Worm (Caenorhabditis elegans): Measurements from ENCODE around the gene bcat-1.

The bcat-1 gene

DNA sequence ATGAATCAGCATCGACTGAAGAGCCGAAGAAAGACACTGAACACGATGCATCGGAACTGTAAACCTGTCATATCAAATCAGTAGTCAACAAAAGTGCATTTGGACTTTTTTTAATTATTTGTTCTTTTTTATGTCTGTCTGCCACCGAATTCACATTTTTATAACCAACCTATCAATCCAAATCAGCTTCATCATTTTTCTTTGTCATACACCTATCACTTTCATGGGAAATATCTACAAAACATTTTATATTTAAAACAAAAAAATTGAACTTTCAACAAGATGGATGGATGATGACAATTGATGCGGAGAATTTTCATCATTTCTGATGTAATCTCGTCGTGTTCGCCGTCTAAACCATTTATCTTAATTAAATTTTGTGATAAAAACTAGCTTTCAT, 7.9 kb upstream of the bcat-1 start (continued):
- TF ChIP-seq pha-4 (tag; optimal IDR thresholded peaks at IDR 0.05) (no peak), zfh-2 (GFP tag; conservative IDR thresholded peaks at IDR 0.05) (no peak)

- TF ChIP-seq nhr-80 (tag; optimal IDR thresholded peaks at IDR 0.05) (peak; percentile 12), ceh-100 (GFP tag; IDR thresholded peaks at IDR 0.05) (no peak), cebp-1 (GFP tag; IDR thresholded peaks at IDR 0.05) (no peak), cebp-1 (tag; optimal IDR thresholded peaks at IDR 0.05) (peak; percentile 9), Y53G8AR.9 (GFP tag; conservative IDR thresholded peaks at IDR 0.05) (0 out of 2 replicates have a peak, but pooled peaks have one; percentile 47), efl-1 (GFP tag; optimal IDR thresholded peaks at IDR 0.05) (no peak), hmg-1.2 (GFP tag; IDR thresholded peaks at IDR 0.05) (no peak), F57C9.4 (tag; optimal IDR thresholded peaks at IDR 0.05) (no peak), B0336.3 (GFP tag; IDR thresholded peaks at IDR 0.05) (no peak), nhr-90 (tag; optimal IDR thresholded peaks at IDR 0.05) (no peak)
These were observed 7.4 kb upstream of the bcat-1 start for ce11 chrX:12869827-12870394.

- TF ChIP-seq F52B5.7 (tag; optimal IDR thresholded peaks at IDR 0.05) (no peak), mxl-1 (tag; optimal IDR thresholded peaks at IDR 0.05) (peak; percentile 12), hlh-26 (GFP tag; conservative IDR thresholded peaks at IDR 0.05) (no peak), K12H6.12 (tag; optimal IDR thresholded peaks at IDR 0.05) (peak; percentile 74), bed-1 (GFP tag; IDR thresholded peaks at IDR 0.05) (no peak), sdz-38 (tag; optimal IDR thresholded peaks at IDR 0.05) (no peak), ztf-18 (tag; optimal IDR thresholded peaks at IDR 0.05) (peak; percentile 43), let-526 (GFP tag; IDR thresholded peaks at IDR 0.05) (peak; percentile 56; the same call in 1 of the 2 replicates), D2030.7 (GFP tag; IDR thresholded peaks at IDR 0.05) (no peak), F55B11.4 (tag; optimal IDR thresholded peaks at IDR 0.05; ENCODE audit: borderline replicate concordance, insufficient read depth) (no peak), pha-4 (tag; optimal IDR thresholded peaks at IDR 0.05) (peak; percentile 3), ccch-3 (GFP tag; optimal IDR thresholded peaks at IDR 0.05) (no peak), efl-1 (GFP tag; optimal IDR thresholded peaks at IDR 0.05) (no peak), ztf-25 (GFP tag; IDR thresholded peaks at IDR 0.05) (no peak), ama-1 (optimal IDR thresholded peaks at IDR 0.05) (no peak), ama-1 (GFP tag; optimal IDR thresholded peaks at IDR 0.05) (no peak), B0019.2 (GFP tag; conservative IDR thresholded peaks at IDR 0.05) (no peak), C06A6.2 (GFP tag; conservative IDR thresholded peaks at IDR 0.05) (peak; percentile 65; the same call in 1 of the 2 replicates), nhr-179 (tag; optimal IDR thresholded peaks at IDR 0.05) (no peak), lin-54 (GFP tag; optimal IDR thresholded peaks at IDR 0.05) (peak; percentile 54), lsy-27 (tag; optimal IDR thresholded peaks at IDR 0.05; ENCODE audit: borderline replicate concordance, insufficient read depth) (no peak), madf-6 (GFP tag; IDR thresholded peaks at IDR 0.05) (no peak), sea-2 (GFP tag; IDR thresholded peaks at IDR 0.05) (no peak), ceh-40 (GFP tag; IDR thresholded peaks at IDR 0.05) (no peak), madf-3 (GFP tag; IDR thresholded peaks at IDR 0.05) (no peak), F33H1.4 (GFP tag; IDR thresholded peaks at IDR 0.05) (no peak), athp-1 (tag; optimal IDR thresholded peaks at IDR 0.05) (peak; percentile 8), ztf-28 (GFP tag; IDR thresholded peaks at IDR 0.05) (no peak), sptf-2 (GFP tag; optimal IDR thresholded peaks at IDR 0.05) (peak; percentile 79), zim-3 (tag; optimal IDR thresholded peaks at IDR 0.05) (no peak), nhr-27 (tag; optimal IDR thresholded peaks at IDR 0.05) (no peak), mel-28 (tag; optimal IDR thresholded peaks at IDR 0.05; ENCODE audit: borderline replicate concordance) (no peak), hmg-1.2 (GFP tag; IDR thresholded peaks at IDR 0.05) (peak; percentile 48; the same call in 1 of the 2 replicates), hlh-12 (tag; optimal IDR thresholded peaks at IDR 0.05) (no peak), F22D6.2 (tag; optimal IDR thresholded peaks at IDR 0.05) (peak; percentile 85), Y56A3A.18 (GFP tag; IDR thresholded peaks at IDR 0.05) (peak; percentile 31; the same call in 1 of the 2 replicates)
These were observed 5.0 kb upstream of the bcat-1 start for ce11 chrX:12872022-12872888.

All from whole organism, young adult.